Worm (Caenorhabditis elegans) whole organism, midembryonic: ENCODE measurements around the gene ZK287.1.

Source experiments
- flt-1 ChIP-seq: fragments of 200-800 bp; sonication (Bioruptor generic); IDR thresholded peaks from 2 replicates; pipeline ENCODE4 v1.3.6; 2022; ENCODE audit warnings: missing genetic modification characterization, missing compliant biosample characterization
- med-1 ChIP-seq: sonication (generic microtip); optimal IDR thresholded peaks from 2 replicates; lab custom pipeline; 2017; ENCODE audit warnings: missing genetic modification characterization, mild to moderate bottlenecking, missing compliant biosample characterization, antibody characterized with exemption, missing genetic modification reagents; ENCODE audit not compliant: insufficient read depth
- ztf-23 ChIP-seq: fragments of 200-800 bp; sonication (Bioruptor generic); IDR thresholded peaks from 2 replicates; pipeline ENCODE4 v1.3.6; 2022; ENCODE audit warnings: missing genetic modification reagents, missing genetic modification characterization, missing compliant biosample characterization
- ztf-29 ChIP-seq: fragments of 200-800 bp; sonication (Bioruptor generic); IDR thresholded peaks from 2 replicates; pipeline ENCODE4 v1.3.6; 2022; ENCODE audit warnings: missing genetic modification reagents, missing genetic modification characterization, missing compliant biosample characterization

DNA sequence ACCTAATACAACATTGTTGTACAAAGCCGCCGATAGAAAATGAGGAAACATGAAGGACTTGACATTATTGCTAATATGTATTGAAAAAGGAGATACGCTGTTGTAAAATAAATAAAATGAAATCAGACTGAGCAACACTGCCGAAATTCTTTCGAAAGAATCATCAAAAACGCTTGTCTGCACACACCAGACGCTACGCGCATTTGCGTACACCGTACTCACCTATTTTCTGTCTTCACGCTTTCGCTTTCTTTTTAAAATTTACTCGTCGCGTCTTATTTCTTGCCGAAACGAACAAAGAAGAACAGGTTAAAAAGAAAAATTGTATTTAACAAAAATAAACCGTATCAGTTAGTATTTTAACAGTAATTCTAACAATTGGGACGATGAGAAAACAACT lies 24.2 kb downstream of the ZK287.1 start:
- TF ChIP-seq ztf-29 (GFP tag; lab: Robert Waterston, UW) (no peak), ztf-23 (GFP tag; lab: Robert Waterston, UW) (0 out of 2 replicates have a peak, but pooled peaks have one; percentile 31), med-1 (no peak), flt-1 (GFP tag; lab: Robert Waterston, UW) (no peak)
